Worm (Caenorhabditis elegans) whole organism, L2 larva: ENCODE results near the gene grl-31.

Source experiments
- ceh-82 ChIP-seq: fragments of 150-350 bp; optimal IDR thresholded peaks from 2 replicates; lab custom pipeline; 2014; ENCODE audit warnings: missing biosample characterization, missing genetic modification characterization
- zag-1 ChIP-seq: fragments of 150-350 bp; optimal IDR thresholded peaks from 2 replicates; lab custom pipeline; 2014; ENCODE audit warnings: missing biosample characterization, missing genetic modification characterization

ce11 chrV:3554869-3555268 lies 2.7 kb downstream of the grl-31 start, which contains the start of gene grl-29:
- no peak for TF ChIP-seq zag-1 (tag; lab: Kevin White, UChicago)
- TF ChIP-seq ceh-82: no peak
